Worm (Caenorhabditis elegans) whole organism, L4 larva: ENCODE measurements around the gene btb-7.

Experiments used
- R02D3.7 ChIP-seq: fragments of 150-350 bp; sonication (generic microtip); optimal IDR thresholded peaks from 3 replicates; lab custom pipeline; 2014; ENCODE audit warnings: missing biosample characterization, missing genetic modification characterization
- ama-1 ChIP-seq: fragments of 150-350 bp; optimal IDR thresholded peaks from 2 replicates; lab custom pipeline; 2014; ENCODE audit warnings: inconsistent platforms, mixed read lengths
- ceh-28 ChIP-seq: fragments of 150-350 bp; optimal IDR thresholded peaks from 2 replicates; lab custom pipeline; 2014; ENCODE audit warnings: missing biosample characterization, missing genetic modification reagents, missing genetic modification characterization
- fkh-10 ChIP-seq: fragments of 150-350 bp; optimal IDR thresholded peaks from 2 replicates; lab custom pipeline; 2014; ENCODE audit warnings: missing biosample characterization, missing genetic modification reagents, missing genetic modification characterization
- fos-1 ChIP-seq: fragments of 150-350 bp; optimal IDR thresholded peaks from 2 replicates; lab custom pipeline; 2014; ENCODE audit warnings: missing biosample characterization, missing genetic modification characterization
- lim-7 ChIP-seq: fragments of 200-800 bp; sonication (Bioruptor generic); IDR thresholded peaks from 2 replicates; pipeline ENCODE4 v1.3.6; 2022; ENCODE audit warnings: missing genetic modification characterization, missing compliant biosample characterization
- lin-1 ChIP-seq: fragments of 200-800 bp; sonication (Bioruptor generic); IDR thresholded peaks from 2 replicates; pipeline ENCODE4 v1.3.6; 2022; ENCODE audit warnings: missing genetic modification reagents, missing genetic modification characterization, missing compliant biosample characterization
- nhr-76 ChIP-seq: fragments of 150-350 bp; optimal IDR thresholded peaks from 2 replicates; lab custom pipeline; 2014; ENCODE audit warnings: missing biosample characterization, missing genetic modification characterization
- pha-4 ChIP-seq, 2 experiments: fragments of 150-350 bp in 1 of 2; fragments of 200-800 bp in 1 of 2; sonication (Bioruptor generic) in 1 of 2; IDR thresholded peaks in 1 of 2; optimal IDR thresholded peaks in 1 of 2; 2 replicates each; pipeline versions ENCODE4 v1.3.6 to Lab custom; 2014 to 2022; ENCODE audit warnings: missing genetic modification characterization in 2 of 2, missing genetic modification reagents in 2 of 2, missing biosample characterization in 1 of 2, missing compliant biosample characterization in 1 of 2
- skn-1 ChIP-seq: fragments of 150-350 bp; optimal IDR thresholded peaks from 2 replicates; lab custom pipeline; 2014; ENCODE audit warnings: missing biosample characterization, missing genetic modification characterization
- spr-1 ChIP-seq: sonication (generic microtip); optimal IDR thresholded peaks from 2 replicates; lab custom pipeline; 2016; ENCODE audit warnings: mild to moderate bottlenecking, missing genetic modification characterization, missing compliant biosample characterization

DNA sequence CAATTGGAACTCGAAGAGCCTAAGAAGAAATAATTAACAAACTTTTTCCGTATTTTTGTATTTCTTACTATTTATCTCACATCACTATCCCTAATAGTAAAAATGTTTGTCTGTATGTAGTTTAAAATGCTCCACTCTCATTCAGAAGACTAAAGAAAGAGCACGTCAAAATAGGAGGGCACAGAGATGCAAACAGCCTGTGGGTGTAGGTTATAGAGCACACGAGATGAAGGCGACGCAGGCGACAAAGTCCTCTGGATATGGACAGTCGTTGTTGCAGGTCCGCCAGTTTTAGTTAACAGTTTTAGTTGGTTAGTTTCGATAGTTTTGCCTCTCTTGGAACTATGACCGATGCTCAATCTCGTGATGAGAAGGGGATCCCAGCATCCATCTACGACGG lies 18.9 kb downstream of the btb-7 start, which contains the start of gene ceh-82:
- no peak for TF ChIP-seq skn-1 (tag; lab: Kevin White, UChicago)
- TF ChIP-seq pha-4 (GFP tag; IDR thresholded peaks at IDR 0.05; lab: Robert Waterston, UW): no peak
- no peak for TF ChIP-seq pha-4 (tag; optimal IDR thresholded peaks at IDR 0.05; lab: Kevin White, UChicago)
- TF ChIP-seq spr-1 (tag; lab: Kevin White, UChicago): no peak
- no peak for TF ChIP-seq lim-7 (GFP tag; lab: Robert Waterston, UW)
- no peak for TF ChIP-seq R02D3.7
- no peak for TF ChIP-seq fkh-10 (GFP tag; lab: Kevin White, UChicago)
- no peak for TF ChIP-seq ama-1
- TF ChIP-seq lin-1 (GFP tag; lab: Robert Waterston, UW): no peak
- TF ChIP-seq ceh-28 (tag; lab: Kevin White, UChicago): no peak
- TF ChIP-seq fos-1 (tag; lab: Kevin White, UChicago): no peak
- no peak for TF ChIP-seq nhr-76 (tag; lab: Kevin White, UChicago)
